Worm (Caenorhabditis elegans): ENCODE measurements around the gene ZK1307.9.

ZK1307.9 gene

ce11 chrII:9668959-9669358 is 19.7 kb downstream of the ZK1307.9 start, which contains the start of gene taf-8 (continued):
- TF ChIP-seq ceh-63 (GFP tag; optimal IDR thresholded peaks at IDR 0.05) (no peak), rnt-1 (tag; optimal IDR thresholded peaks at IDR 0.05) (peak; percentile 62), fkh-10 (GFP tag; optimal IDR thresholded peaks at IDR 0.05) (no peak), tlp-1 (tag; optimal IDR thresholded peaks at IDR 0.05) (no peak), tbx-2 (tag; optimal IDR thresholded peaks at IDR 0.05) (peak; percentile 71), irx-1 (tag; optimal IDR thresholded peaks at IDR 0.05) (peak; percentile 32), lin-39 (tag; optimal IDR thresholded peaks at IDR 0.05) (peak; percentile 57), F16B12.6 (tag; optimal IDR thresholded peaks at IDR 0.05) (peak; percentile 31), ztf-11 (tag; optimal IDR thresholded peaks at IDR 0.05) (peak in 1 of 2 experiments; percentile 34), lir-3 (tag; optimal IDR thresholded peaks at IDR 0.05; ENCODE audit: poor library complexity) (peak; percentile 54), jun-1 (tag; optimal IDR thresholded peaks at IDR 0.05) (no peak), ceh-88 (GFP tag; IDR thresholded peaks at IDR 0.05) (0 out of 2 replicates have a peak, but pooled peaks have one; percentile 15), nhr-85 (tag) (peak; percentile 84), unc-98 (GFP tag; IDR thresholded peaks at IDR 0.05) (no peak), mef-2 (tag; optimal IDR thresholded peaks at IDR 0.05) (no peak), mdl-1 (tag; optimal IDR thresholded peaks at IDR 0.05) (no peak), sptf-1 (tag; optimal IDR thresholded peaks at IDR 0.05) (no peak), skn-1 (tag; optimal IDR thresholded peaks at IDR 0.05) (peak; percentile 13), zip-4 (GFP tag; optimal IDR thresholded peaks at IDR 0.05) (no peak), nhr-84 (tag; optimal IDR thresholded peaks at IDR 0.05) (no peak), elt-2 (tag; optimal IDR thresholded peaks at IDR 0.05) (no peak), lsy-2 (tag; optimal IDR thresholded peaks at IDR 0.05) (peak; percentile 82 to 83), aha-1 (tag; optimal IDR thresholded peaks at IDR 0.05) (no peak), dpl-1 (GFP tag; optimal IDR thresholded peaks at IDR 0.05) (peak; percentile 41 to 70 (median 69)), nhr-11 (tag; optimal IDR thresholded peaks at IDR 0.05) (peak; percentile 60), mab-9 (GFP tag; IDR thresholded peaks at IDR 0.05) (no peak), C34B4.2 (tag; optimal IDR thresholded peaks at IDR 0.05) (no peak), Y116A8C.19 (tag; optimal IDR thresholded peaks at IDR 0.05; ENCODE audit: borderline replicate concordance) (no peak), lin-15B (tag; optimal IDR thresholded peaks at IDR 0.05) (peak; percentile 24), blmp-1 (tag; optimal IDR thresholded peaks at IDR 0.05) (no peak), lin-13 (GFP tag; optimal IDR thresholded peaks at IDR 0.05) (peak; percentile 25), efl-3 (GFP tag; optimal IDR thresholded peaks at IDR 0.05) (no peak), nhr-12 (tag; optimal IDR thresholded peaks at IDR 0.05) (no peak), lin-14 (GFP tag; optimal IDR thresholded peaks at IDR 0.05) (peak; percentile 71), lin-35 (GFP tag; optimal IDR thresholded peaks at IDR 0.05) (peak; percentile 72 to 73), ces-1 (GFP tag; optimal IDR thresholded peaks at IDR 0.05) (no peak), swsn-7 (tag; optimal IDR thresholded peaks at IDR 0.05) (peak; percentile 71), isw-1 (GFP tag; IDR thresholded peaks at IDR 0.05) (peak; percentile 33), pax-3 (tag; optimal IDR thresholded peaks at IDR 0.05) (no peak)

ce11 chrII:9671308-9671707 is 22.0 kb downstream of the ZK1307.9 start, which contains the start of gene ZK1320.7:
Gene ZK1320.7, plus strand, starts transcription at chrII:9671608.
- TF ChIP-seq efl-1 (optimal IDR thresholded peaks at IDR 0.05): no peak
- peak in 1 of 2 experiments; percentile 1 for TF ChIP-seq efl-1 (GFP tag; optimal IDR thresholded peaks at IDR 0.05 in 1 of 2)
- no peak for TF ChIP-seq nhr-84 (tag; optimal IDR thresholded peaks at IDR 0.05)

ce11 chrII:9674678-9675077 is 25.4 kb downstream of the ZK1307.9 start, which contains the start of gene arc-1:
Gene arc-1, plus strand, starts transcription at chrII:9674978.
- TF ChIP-seq lsy-2 (tag; optimal IDR thresholded peaks at IDR 0.05) (no peak), skn-1 (tag; optimal IDR thresholded peaks at IDR 0.05) (no peak), aha-1 (tag; optimal IDR thresholded peaks at IDR 0.05) (no peak), pag-3 (tag; optimal IDR thresholded peaks at IDR 0.05; ENCODE audit: borderline replicate concordance, insufficient read depth) (no peak), nhr-71 (tag; optimal IDR thresholded peaks at IDR 0.05) (no peak), zip-4 (GFP tag; optimal IDR thresholded peaks at IDR 0.05) (no peak), rnt-1 (tag; optimal IDR thresholded peaks at IDR 0.05) (no peak), unc-86 (tag; optimal IDR thresholded peaks at IDR 0.05) (no peak), hlh-17 (GFP tag; optimal IDR thresholded peaks at IDR 0.05; ENCODE audit: borderline replicate concordance) (no peak), nhr-19 (GFP tag; conservative IDR thresholded peaks at IDR 0.05) (no peak)

Measured in whole organism, L1 larva.